Fruit fly (Drosophila melanogaster) Kc167 (cell line): ENCODE measurements around the gene CG6686.

Source experiments
- Myc ChIP-seq: fragments of >200 bp; optimal IDR thresholded peaks from 2 replicates; lab custom pipeline; 2017; ENCODE audit warnings: missing external identifiers
- Sin3A ChIP-seq: fragments of >200 bp; optimal IDR thresholded peaks from 2 replicates; lab custom pipeline; 2018; ENCODE audit warnings: missing external identifiers
- h ChIP-seq: fragments of >200 bp; optimal IDR thresholded peaks from 3 replicates; lab custom pipeline; 2018; ENCODE audit warnings: missing external identifiers
- insv ChIP-seq: fragments of >200 bp; optimal IDR thresholded peaks from 3 replicates; lab custom pipeline; 2018; ENCODE audit warnings: missing external identifiers
- psq ChIP-seq: fragments of >200 bp; optimal IDR thresholded peaks from 2 replicates; lab custom pipeline; 2017; ENCODE audit warnings: missing external identifiers
- ttk ChIP-seq: sonication (Bioruptor generic); optimal IDR thresholded peaks from 2 replicates; lab custom pipeline; 2017; ENCODE audit warnings: missing external identifiers

Gene CG6686

DNA sequence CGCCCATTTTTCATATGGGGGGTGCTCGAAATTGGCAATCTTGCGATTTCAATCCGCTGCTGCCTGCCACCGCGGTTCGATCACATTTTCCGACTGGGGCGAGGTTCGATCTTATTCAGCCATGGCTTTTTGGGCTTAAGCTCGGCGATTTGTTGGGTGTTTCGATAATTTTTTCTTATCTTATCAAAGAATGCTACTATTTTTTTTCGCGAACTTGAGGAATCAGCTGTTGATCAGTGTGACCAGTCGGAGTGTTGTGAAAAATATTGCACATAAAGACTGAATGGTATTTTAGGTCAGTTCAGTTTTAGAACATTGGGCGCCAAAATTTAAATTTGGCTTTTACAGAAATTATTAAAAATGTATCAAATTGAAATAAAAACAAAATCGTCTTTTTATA lies 32.9 kb upstream of the CG6686 start, which contains the start of gene Wdr81:
TSS of gene Wdr81 (minus strand) at position 226 of the 400 bp plus-strand sequence.
- TF ChIP-seq psq (no peak), ttk (lab: Kevin White, UChicago) (no peak), Myc (lab: Kevin White, UChicago) (no peak), h (lab: Kevin White, UChicago) (no peak)

DNA sequence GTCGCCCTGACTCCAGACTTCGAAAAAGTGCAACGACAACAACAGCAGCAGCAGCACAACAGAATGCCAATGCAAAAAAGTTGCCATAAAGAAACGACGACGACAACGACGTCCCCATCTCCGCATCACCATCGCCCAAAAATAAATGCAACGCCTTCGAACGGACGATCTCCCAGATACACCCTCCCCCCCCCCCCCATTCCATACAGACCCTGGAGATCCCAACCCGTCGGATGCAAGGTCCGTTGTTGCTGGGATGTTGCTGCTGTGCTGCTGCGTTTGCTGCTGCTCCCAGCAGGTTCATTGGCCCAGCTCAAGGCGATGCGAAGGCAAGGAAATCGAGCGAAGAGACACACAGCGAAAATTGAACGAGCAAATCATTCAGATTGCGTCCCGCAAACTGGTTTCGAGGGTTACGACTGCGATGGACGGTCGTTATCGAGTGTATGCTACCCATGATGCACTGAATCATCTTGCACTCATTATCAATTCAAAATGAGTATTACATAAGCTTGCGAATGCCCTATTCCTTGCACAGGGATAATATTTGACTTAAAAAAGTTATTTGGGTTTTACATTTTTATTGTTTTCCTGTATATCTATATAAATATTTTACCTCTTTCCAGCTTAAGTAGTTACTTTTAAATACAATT lies 26.0 kb upstream of the CG6686 start:
- no peak for TF ChIP-seq ttk (lab: Kevin White, UChicago)
- TF ChIP-seq Myc (lab: Kevin White, UChicago), result no peak
- TF ChIP-seq psq, result no peak
- no peak for TF ChIP-seq h (lab: Kevin White, UChicago)
- TF ChIP-seq insv (lab: Kevin White, UChicago), result no peak
- no peak for TF ChIP-seq Sin3A (lab: Kevin White, UChicago)

dm6 chr2L:12013243-12013642 lies 25.4 kb upstream of the CG6686 start:
- TF ChIP-seq Myc (lab: Kevin White, UChicago) (no peak), psq (no peak), Sin3A (lab: Kevin White, UChicago) (no peak), ttk (lab: Kevin White, UChicago) (no peak), insv (lab: Kevin White, UChicago) (no peak), h (lab: Kevin White, UChicago) (no peak)

DNA sequence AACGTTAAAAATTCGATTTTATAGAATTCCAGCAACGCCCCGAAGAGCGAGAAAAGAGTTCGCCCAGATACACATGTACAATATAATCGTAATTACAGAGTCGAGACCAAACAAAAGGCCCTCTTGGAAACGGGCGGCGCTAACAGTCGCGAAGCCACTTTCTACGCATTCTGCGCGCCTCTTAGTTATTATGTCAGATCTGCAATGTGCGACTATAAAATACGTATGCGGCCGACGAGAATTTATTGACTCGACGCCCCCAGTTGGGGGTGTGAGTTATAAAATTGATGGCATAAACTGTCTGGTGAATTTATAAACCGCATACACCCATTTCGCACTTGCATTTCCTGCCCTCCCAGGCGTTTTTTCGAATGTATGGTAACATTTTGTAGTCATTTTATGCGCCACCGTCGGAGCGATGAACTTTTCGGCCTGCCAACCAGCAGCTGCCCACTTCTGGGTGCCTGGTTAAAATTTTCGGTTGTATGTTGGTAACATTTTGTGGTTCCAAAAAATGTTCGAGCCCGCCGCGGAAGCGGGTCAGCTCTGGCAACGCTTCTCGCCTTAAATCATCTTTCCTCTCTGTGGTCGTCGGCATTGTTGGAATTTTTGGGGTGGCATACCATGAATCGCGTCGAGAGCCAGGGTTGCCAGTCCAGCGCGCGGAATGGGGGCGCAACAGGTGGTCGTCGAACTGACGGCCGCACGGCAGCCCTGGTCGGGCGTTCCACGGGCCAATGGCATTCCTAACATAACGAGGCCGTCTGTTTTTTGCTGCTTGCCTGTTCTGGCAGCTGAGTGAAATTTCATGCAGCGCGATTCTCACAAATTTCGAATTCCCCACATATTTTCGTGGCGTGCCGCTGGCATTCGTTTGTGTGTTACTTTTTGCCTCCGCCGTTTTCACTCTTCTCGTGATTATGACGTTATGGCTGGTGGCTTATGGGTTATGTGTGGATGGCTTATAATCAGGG lies 24.1 kb upstream of the CG6686 start:
- TF ChIP-seq h (lab: Kevin White, UChicago) (no peak), insv (lab: Kevin White, UChicago) (no peak)

dm6 chr2L:12010877-12011666 lies 23.2 kb upstream of the CG6686 start:
- TF ChIP-seq Sin3A (lab: Kevin White, UChicago) (no peak), psq (no peak), Myc (lab: Kevin White, UChicago) (no peak), h (lab: Kevin White, UChicago) (no peak), insv (lab: Kevin White, UChicago) (no peak), ttk (lab: Kevin White, UChicago) (no peak)

dm6 chr2L:12010100-12010876 lies 22.4 kb upstream of the CG6686 start:
- TF ChIP-seq Sin3A (lab: Kevin White, UChicago) (no peak), h (lab: Kevin White, UChicago) (no peak), ttk (lab: Kevin White, UChicago) (no peak), Myc (lab: Kevin White, UChicago) (no peak), insv (lab: Kevin White, UChicago) (no peak), psq (no peak)

dm6 chr2L:12007853-12008252 lies 20.0 kb upstream of the CG6686 start, which contains the start of gene Rh5:
TSS of gene Rh5 (plus strand) at chr2L:12008153.
- TF ChIP-seq psq (no peak), Myc (lab: Kevin White, UChicago) (no peak), h (lab: Kevin White, UChicago) (no peak), insv (lab: Kevin White, UChicago) (no peak), Sin3A (lab: Kevin White, UChicago) (no peak), ttk (lab: Kevin White, UChicago) (no peak)

- TF ChIP-seq Myc (lab: Kevin White, UChicago) (no peak), h (lab: Kevin White, UChicago) (no peak), insv (lab: Kevin White, UChicago) (no peak), Sin3A (lab: Kevin White, UChicago) (no peak), ttk (lab: Kevin White, UChicago) (no peak), psq (no peak)
Observed at dm6 chr2L:12007331-12007791, 19.5 kb upstream of the CG6686 start.

DNA sequence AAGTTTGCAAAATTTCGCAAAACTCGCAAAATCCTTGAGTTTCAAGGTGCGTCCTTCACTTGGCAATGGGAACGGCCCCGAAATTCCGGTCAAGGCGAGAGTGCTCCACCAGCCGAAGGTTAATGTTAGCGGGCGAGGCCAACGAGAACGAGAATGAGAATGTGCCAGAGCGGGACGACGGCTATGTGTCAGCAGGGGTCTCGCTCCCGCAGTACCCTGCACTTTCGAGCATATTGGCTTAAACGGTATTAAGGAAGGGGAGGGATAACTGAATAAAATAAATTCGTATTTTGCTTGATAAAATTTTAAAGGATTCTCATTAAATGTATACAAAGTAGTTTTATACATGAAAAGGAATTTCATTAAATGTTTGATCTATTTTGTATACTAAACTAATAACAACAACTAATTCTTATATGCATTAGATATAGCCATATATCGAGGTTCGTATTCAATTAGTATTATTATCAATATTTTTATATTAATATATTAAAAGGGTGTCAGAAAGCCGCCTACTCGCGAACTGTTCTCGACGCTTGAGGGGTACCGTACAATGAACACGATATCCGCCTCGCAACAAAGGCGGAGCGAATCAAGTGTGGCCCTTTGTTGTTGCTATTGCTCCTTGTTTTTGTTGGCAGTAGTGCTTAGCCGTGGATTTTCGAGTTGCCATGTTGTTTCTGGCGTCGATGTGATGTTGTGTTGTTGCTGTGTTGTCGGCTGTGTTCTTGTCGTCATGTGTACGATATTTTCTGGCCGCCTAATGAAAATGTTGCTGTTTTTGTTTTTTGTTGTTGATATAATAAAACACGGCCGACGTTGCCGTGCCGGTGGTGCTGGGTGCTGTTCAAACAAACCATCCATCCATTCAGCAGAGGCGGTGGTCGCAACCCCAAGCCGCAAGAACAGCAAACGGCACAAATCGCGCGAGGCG lies 18.8 kb upstream of the CG6686 start:
- TF ChIP-seq ttk (lab: Kevin White, UChicago) (no peak), Sin3A (lab: Kevin White, UChicago) (no peak), Myc (lab: Kevin White, UChicago) (no peak), insv (lab: Kevin White, UChicago) (no peak), h (lab: Kevin White, UChicago) (no peak), psq (no peak)
